Worm (Caenorhabditis elegans): ENCODE data around the gene C26B9.6.

- TF ChIP-seq nhr-76 (tag; optimal IDR thresholded peaks at IDR 0.05) (no peak), nhr-237 (tag; optimal IDR thresholded peaks at IDR 0.05) (no peak), ceh-8 (GFP tag; optimal IDR thresholded peaks at IDR 0.05) (no peak), isw-1 (GFP tag; IDR thresholded peaks at IDR 0.05) (no peak), elt-3 (tag; optimal IDR thresholded peaks at IDR 0.05) (no peak), nhr-28 (tag; optimal IDR thresholded peaks at IDR 0.05) (no peak), mef-2 (tag; optimal IDR thresholded peaks at IDR 0.05) (no peak)
Observed at ce11 chrX:5323287-5323686, 12.0 kb downstream of the C26B9.6 start, which contains the start of gene sto-2.
